Worm (Caenorhabditis elegans) whole organism, L4/young adult: ENCODE results near the gene R03G5.6.

Source experiments
- W03F9.2 ChIP-seq: fragments of 150-350 bp; optimal IDR thresholded peaks from 2 replicates; lab custom pipeline; 2014; ENCODE audit warnings: missing biosample characterization, missing genetic modification characterization
- dao-5 ChIP-seq: sonication (generic microtip); optimal IDR thresholded peaks from 2 replicates; lab custom pipeline; 2016; ENCODE audit warnings: missing genotype, missing genetic modification characterization, moderate library complexity, missing compliant biosample characterization
- him-1 ChIP-seq: sonication (generic microtip); optimal IDR thresholded peaks from 2 replicates; lab custom pipeline; 2016; ENCODE audit warnings: missing genotype, missing genetic modification reagents, missing genetic modification characterization, missing compliant biosample characterization

- TF ChIP-seq him-1 (tag; lab: Kevin White, UChicago): no peak
- TF ChIP-seq W03F9.2: peak; percentile 0
- TF ChIP-seq dao-5 (tag; lab: Kevin White, UChicago): no peak
Observed at ce11 chrX:7809352-7810196, 7.2 kb downstream of the R03G5.6 start.
